Fruit fly (Drosophila melanogaster): ENCODE results near the gene Tdrd3.
A peak's percentile ranks its signal among the peaks of the same experiment; 100 is the strongest.

Gene Tdrd3

DNA sequence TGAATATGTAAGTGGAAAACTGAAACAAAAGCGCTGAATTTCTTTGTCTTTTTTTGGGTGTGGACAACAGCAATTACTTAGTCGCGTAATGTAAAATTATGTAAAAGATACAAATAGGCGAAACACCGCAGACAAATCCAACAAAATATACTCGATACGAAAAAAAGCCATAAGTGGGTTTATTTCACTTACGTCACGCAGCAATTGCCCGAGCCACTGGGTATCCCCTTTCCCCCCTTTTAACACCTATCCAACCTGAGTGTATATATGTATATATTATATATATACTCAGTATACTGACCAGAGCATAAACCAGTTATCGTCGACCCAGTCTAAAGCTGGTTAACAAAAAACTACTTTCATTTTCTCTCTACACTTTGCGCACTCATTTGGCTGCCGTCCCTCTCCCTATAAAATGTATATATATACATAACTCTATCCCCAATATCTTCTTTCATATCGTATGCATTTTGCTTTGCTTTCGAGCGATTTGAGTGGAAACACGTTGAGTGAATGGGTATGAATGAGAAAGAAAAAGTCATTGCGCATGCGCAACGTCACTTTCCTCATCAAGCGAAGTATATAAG lies 43.4 kb upstream of the Tdrd3 start:
- TF ChIP-seq fd3F (GFP tag; optimal IDR thresholded peaks at IDR 0.05) (no peak), crol (GFP tag; IDR thresholded peaks at IDR 0.05) (peak; percentile 64; the same call in 1 of the 2 replicates), z (GFP tag; IDR thresholded peaks at IDR 0.05) (peak; percentile 92), D19B (GFP tag; optimal IDR thresholded peaks at IDR 0.05) (no peak), abd-A (tag; optimal IDR thresholded peaks at IDR 0.05) (no peak), sqz (GFP tag; optimal IDR thresholded peaks at IDR 0.05) (peak; percentile 19), CG6175 (GFP tag; IDR thresholded peaks at IDR 0.05) (no peak), exex (tag; optimal IDR thresholded peaks at IDR 0.05) (no peak), prd (optimal IDR thresholded peaks at IDR 0.05) (no peak), prd (GFP tag; IDR thresholded peaks at IDR 0.05) (no peak), Dll (GFP tag; IDR thresholded peaks at IDR 0.05; ENCODE audit: partially characterized antibody) (no peak), chinmo (GFP tag; IDR thresholded peaks at IDR 0.05; ENCODE audit: partially characterized antibody) (0 out of 4 replicates have a peak, but pooled peaks have one; percentile 50), amos (GFP tag; IDR thresholded peaks at IDR 0.05; ENCODE audit: partially characterized antibody) (no peak), pum (GFP tag; optimal IDR thresholded peaks at IDR 0.05) (no peak), CG1792 (GFP tag; optimal IDR thresholded peaks at IDR 0.05) (no peak), CG32772 (GFP tag; IDR thresholded peaks at IDR 0.05) (no peak), kni (GFP tag; optimal IDR thresholded peaks at IDR 0.05) (peak; percentile 92), CG10654 (GFP tag; optimal IDR thresholded peaks at IDR 0.05) (no peak), vvl (GFP tag; IDR thresholded peaks at IDR 0.05) (peak; percentile 67; the same call in 1 of the 2 replicates), CG18476 (GFP tag; optimal IDR thresholded peaks at IDR 0.05) (no peak), Blimp-1 (GFP tag; optimal IDR thresholded peaks at IDR 0.05) (peak; percentile 98), sim (GFP tag; IDR thresholded peaks at IDR 0.05) (no peak), Pdp1 (GFP tag; optimal IDR thresholded peaks at IDR 0.05) (peak in 1 of 2 experiments; percentile 75), CG2202 (tag; optimal IDR thresholded peaks at IDR 0.05) (no peak), onecut (GFP tag; IDR thresholded peaks at IDR 0.05) (no peak), Dbx (GFP tag; IDR thresholded peaks at IDR 0.05) (no peak), danr (GFP tag; IDR thresholded peaks at IDR 0.05) (no peak), CG8944 (GFP tag; optimal IDR thresholded peaks at IDR 0.05) (no peak), tio (GFP tag; optimal IDR thresholded peaks at IDR 0.05) (no peak), sug (tag; optimal IDR thresholded peaks at IDR 0.05) (no peak), nerfin-1 (tag; optimal IDR thresholded peaks at IDR 0.05) (no peak), ATbp (GFP tag; optimal IDR thresholded peaks at IDR 0.05) (no peak), CG3163 (GFP tag; optimal IDR thresholded peaks at IDR 0.05) (no peak)

DNA sequence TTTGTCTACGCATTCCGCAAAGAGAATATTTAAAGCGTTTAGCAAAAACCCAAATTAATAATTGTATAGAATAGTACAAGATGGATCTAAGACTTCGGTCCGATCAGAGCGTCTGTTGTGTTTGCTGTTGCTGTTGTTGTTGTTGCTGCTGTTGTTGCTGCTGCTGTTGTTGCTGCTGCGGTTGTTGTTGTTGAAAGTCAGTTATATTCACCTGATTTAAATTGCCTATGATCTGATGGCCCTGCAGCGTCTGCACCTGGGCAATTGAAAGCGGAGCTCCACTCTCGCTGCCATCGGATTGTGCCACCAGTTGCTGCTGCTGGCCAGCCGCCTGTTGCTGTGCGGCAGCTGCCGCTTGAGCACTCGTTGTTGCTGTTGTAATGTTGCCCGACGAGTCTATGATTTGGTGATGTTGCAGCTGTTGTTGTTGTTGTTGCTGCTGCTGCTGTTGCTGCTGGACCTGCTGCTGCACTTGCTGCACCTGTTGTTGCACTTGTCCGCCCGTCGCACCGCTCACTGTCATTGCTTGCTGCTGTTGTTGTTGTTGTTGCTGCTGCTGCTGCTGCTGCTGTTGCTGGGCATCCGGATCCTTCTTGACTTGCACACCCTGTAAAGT lies 35.4 kb upstream of the Tdrd3 start:
- peak; percentile 72 for TF ChIP-seq CG4360 (GFP tag; IDR thresholded peaks at IDR 0.05)
- TF ChIP-seq CG32772 (GFP tag; IDR thresholded peaks at IDR 0.05): no peak
- peak; percentile 69 for TF ChIP-seq Med (GFP tag)
- peak in 1 of 2 experiments; percentile 20 for TF ChIP-seq Dfd (GFP tag; optimal IDR thresholded peaks at IDR 0.05)
- TF ChIP-seq Scr (GFP tag; IDR thresholded peaks at IDR 0.05; ENCODE audit: partially characterized antibody): 0 out of 2 replicates have a peak, but pooled peaks have one; percentile 13
- 0 out of 3 replicates have a peak, but pooled peaks have one; percentile 30 for TF ChIP-seq zfh1 (GFP tag; IDR thresholded peaks at IDR 0.05)
